Worm (Caenorhabditis elegans): ENCODE results near the gene efl-1.

The efl-1 gene

ce11 chrV:16992383-16992782 lies 26.9 kb upstream of the efl-1 start:
- TF ChIP-seq ceh-22 (tag; optimal IDR thresholded peaks at IDR 0.05) (no peak), pqm-1 (tag; optimal IDR thresholded peaks at IDR 0.05) (no peak), pros-1 (tag; optimal IDR thresholded peaks at IDR 0.05) (no peak), fkh-6 (tag; optimal IDR thresholded peaks at IDR 0.05) (no peak), ceh-14 (tag; optimal IDR thresholded peaks at IDR 0.05) (no peak), pag-3 (tag; optimal IDR thresholded peaks at IDR 0.05; ENCODE audit: borderline replicate concordance) (no peak), elt-4 (tag; optimal IDR thresholded peaks at IDR 0.05) (no peak), K09A11.1 (tag; optimal IDR thresholded peaks at IDR 0.05; ENCODE audit: insufficient read depth) (no peak), tbx-2 (tag; optimal IDR thresholded peaks at IDR 0.05) (no peak), F13H6.1 (tag; optimal IDR thresholded peaks at IDR 0.05) (no peak), hlh-8 (tag; optimal IDR thresholded peaks at IDR 0.05) (no peak), ceh-2 (tag; optimal IDR thresholded peaks at IDR 0.05) (no peak)

ce11 chrV:16991734-16992133 lies 26.3 kb upstream of the efl-1 start, which contains the start of gene srz-95:
Gene srz-95, plus strand, starts transcription at chrV:16992034.
- no peak for TF ChIP-seq nhr-232 (tag; optimal IDR thresholded peaks at IDR 0.05)
- TF ChIP-seq hlh-13 (GFP tag; optimal IDR thresholded peaks at IDR 0.05) = no peak
- TF ChIP-seq hlh-6 (tag; optimal IDR thresholded peaks at IDR 0.05) = no peak
- TF ChIP-seq ztf-16 (tag; optimal IDR thresholded peaks at IDR 0.05) = no peak
- no peak for TF ChIP-seq ama-1 (optimal IDR thresholded peaks at IDR 0.05)
- no peak for TF ChIP-seq dmd-4 (tag; optimal IDR thresholded peaks at IDR 0.05; ENCODE audit: borderline replicate concordance)
- no peak for TF ChIP-seq pha-2 (tag; optimal IDR thresholded peaks at IDR 0.05)
- no peak for TF ChIP-seq C08G9.2 (tag; optimal IDR thresholded peaks at IDR 0.05)
- TF ChIP-seq ceh-48 (tag; optimal IDR thresholded peaks at IDR 0.05) = no peak
- TF ChIP-seq rnt-1 (tag; optimal IDR thresholded peaks at IDR 0.05) = no peak
- no peak for TF ChIP-seq ceh-2 (tag; optimal IDR thresholded peaks at IDR 0.05)
- no peak for TF ChIP-seq T23F11.4 (GFP tag; optimal IDR thresholded peaks at IDR 0.05)
- TF ChIP-seq pag-3 (tag; optimal IDR thresholded peaks at IDR 0.05; ENCODE audit: borderline replicate concordance) = no peak
- no peak for TF ChIP-seq pat-9 (tag; optimal IDR thresholded peaks at IDR 0.05)
- TF ChIP-seq madf-2 (tag; optimal IDR thresholded peaks at IDR 0.05) = no peak
- TF ChIP-seq ceh-14 (tag; optimal IDR thresholded peaks at IDR 0.05) = no peak

- no peak for TF ChIP-seq hlh-30 (tag; optimal IDR thresholded peaks at IDR 0.05; ENCODE audit: insufficient read depth)
- no peak for TF ChIP-seq ceh-30 (tag; optimal IDR thresholded peaks at IDR 0.05)
- no peak for TF ChIP-seq eyg-1 (tag; optimal IDR thresholded peaks at IDR 0.05)
- TF ChIP-seq madf-2 (tag; optimal IDR thresholded peaks at IDR 0.05) = no peak
Observed at ce11 chrV:16988614-16989013, 23.1 kb upstream of the efl-1 start, which contains the start of gene Y102A5C.27. Gene Y102A5C.27, minus strand, starts transcription at chrV:16988714.

- TF ChIP-seq ceh-48 (tag; optimal IDR thresholded peaks at IDR 0.05) = no peak
- TF ChIP-seq nfya-1 (tag; optimal IDR thresholded peaks at IDR 0.05) = no peak
- no peak for TF ChIP-seq lin-11 (tag; optimal IDR thresholded peaks at IDR 0.05)
- TF ChIP-seq rnt-1 (tag; optimal IDR thresholded peaks at IDR 0.05) = no peak
- TF ChIP-seq madf-2 (tag; optimal IDR thresholded peaks at IDR 0.05) = no peak
- TF ChIP-seq sox-4 (tag; optimal IDR thresholded peaks at IDR 0.05) = no peak
Observed at ce11 chrV:16987783-16988182, 22.3 kb upstream of the efl-1 start.

ce11 chrV:16987035-16987434 lies 21.6 kb upstream of the efl-1 start, which contains the start of gene Y102A5C.40:
Gene Y102A5C.40, minus strand, starts transcription at chrV:16987135.
- TF ChIP-seq nhr-232 (tag; optimal IDR thresholded peaks at IDR 0.05) = no peak
- no peak for TF ChIP-seq zip-5 (tag; optimal IDR thresholded peaks at IDR 0.05)
- no peak for TF ChIP-seq mec-3 (tag; optimal IDR thresholded peaks at IDR 0.05; ENCODE audit: borderline replicate concordance)
- TF ChIP-seq tbx-7 (tag; optimal IDR thresholded peaks at IDR 0.05) = no peak
- TF ChIP-seq pha-2 (tag; optimal IDR thresholded peaks at IDR 0.05) = no peak
- TF ChIP-seq hlh-8 (tag; optimal IDR thresholded peaks at IDR 0.05) = no peak
- no peak for TF ChIP-seq madf-2 (tag; optimal IDR thresholded peaks at IDR 0.05)
- TF ChIP-seq hlh-15 (tag; optimal IDR thresholded peaks at IDR 0.05) = no peak
- no peak for TF ChIP-seq ttx-3 (tag; optimal IDR thresholded peaks at IDR 0.05)
- no peak for TF ChIP-seq gmeb-2 (tag; optimal IDR thresholded peaks at IDR 0.05)
- no peak for TF ChIP-seq pax-1 (tag; optimal IDR thresholded peaks at IDR 0.05)
- TF ChIP-seq ceh-45 (GFP tag; IDR thresholded peaks at IDR 0.05) = no peak
